Worm (Caenorhabditis elegans) whole organism, early embryonic: ENCODE results near the gene C16C8.27.

Experiments
- F13C5.2 ChIP-seq: sonication (generic microtip); optimal IDR thresholded peaks from 2 replicates; lab custom pipeline; 2017; ENCODE audit warnings: mild to moderate bottlenecking, missing genetic modification characterization, inconsistent platforms, missing compliant biosample characterization
- ama-1 ChIP-seq: fragments of 150-350 bp; optimal IDR thresholded peaks from 2 replicates; lab custom pipeline; 2014
- ceh-13 ChIP-seq: fragments of 200-800 bp; sonication (Bioruptor generic); optimal IDR thresholded peaks from 2 replicates; lab custom pipeline; 2018; ENCODE audit warnings: mild to moderate bottlenecking, missing genetic modification characterization, missing compliant biosample characterization
- flt-1 ChIP-seq: fragments of 200-800 bp; sonication (Bioruptor generic); IDR thresholded peaks from 2 replicates; pipeline ENCODE4 v1.3.6; 2022; ENCODE audit warnings: missing genetic modification characterization, missing compliant biosample characterization
- hmg-4 ChIP-seq: fragments of 200-800 bp; sonication (Bioruptor generic); optimal IDR thresholded peaks from 2 replicates; lab custom pipeline; 2018; ENCODE audit warnings: mild to moderate bottlenecking, missing genetic modification characterization, missing compliant biosample characterization
- hnd-1 ChIP-seq: sonication (generic microtip); optimal IDR thresholded peaks from 2 replicates; lab custom pipeline; 2016; ENCODE audit warnings: missing genetic modification characterization, missing compliant biosample characterization
- pes-1 ChIP-seq: fragments of 200-800 bp; sonication (Bioruptor generic); IDR thresholded peaks from 2 replicates; pipeline ENCODE4 v1.3.6; 2022; ENCODE audit warnings: missing genetic modification reagents, missing genetic modification characterization, missing compliant biosample characterization
- sea-1 ChIP-seq: fragments of 200-800 bp; sonication (Bioruptor generic); conservative IDR thresholded peaks from 2 replicates; pipeline ENCODE4 v1.3.6; 2022; ENCODE audit warnings: missing genetic modification characterization, missing compliant biosample characterization
- tbx-11 ChIP-seq: fragments of 200-800 bp; sonication (Bioruptor generic); IDR thresholded peaks from 2 replicates; pipeline ENCODE4 v1.3.6; 2022; ENCODE audit warnings: missing genetic modification characterization, missing compliant biosample characterization
- tbx-37 ChIP-seq: fragments of 200-800 bp; sonication (Bioruptor generic); conservative IDR thresholded peaks from 2 replicates; pipeline ENCODE4 v1.3.6; 2022; ENCODE audit warnings: missing genetic modification reagents, missing genetic modification characterization, missing compliant biosample characterization

DNA sequence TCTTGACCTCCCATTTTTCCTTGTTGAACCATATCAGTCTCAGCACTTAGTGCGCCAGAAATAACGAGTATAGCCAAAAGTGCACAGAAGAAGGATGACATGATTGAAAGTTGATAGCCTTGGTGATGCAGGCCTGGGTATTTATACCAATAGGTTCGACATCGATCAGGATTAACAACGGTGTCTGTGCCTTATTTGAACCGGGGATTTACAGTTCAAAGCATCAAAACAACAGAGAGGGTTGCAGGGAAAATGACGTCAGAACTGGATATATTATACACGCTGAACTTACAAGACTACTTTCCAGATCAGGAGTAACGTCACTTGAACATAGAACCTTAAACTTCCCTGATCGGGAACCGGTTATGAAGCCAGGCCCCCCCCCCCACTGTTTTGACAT lies 30.8 kb downstream of the C16C8.27 start, which contains the start of gene Y49F6B.12:
- TF ChIP-seq ama-1 (no peak), flt-1 (GFP tag; lab: Robert Waterston, UW) (no peak), hmg-4 (GFP tag; lab: Kevin White, UChicago) (no peak), pes-1 (no peak), tbx-37 (no peak), F13C5.2 (tag; lab: Kevin White, UChicago) (no peak), ceh-13 (GFP tag; lab: Kevin White, UChicago) (no peak), tbx-11 (GFP tag; lab: Robert Waterston, UW) (no peak), hnd-1 (tag; lab: Kevin White, UChicago) (no peak), sea-1 (no peak)
